Worm (Caenorhabditis elegans) whole organism, mixed stage, embryonic: ENCODE measurements around the gene F54D8.6.

Source experiments
- M03D4.4 ChIP-seq: sonication (generic microtip); optimal IDR thresholded peaks from 2 replicates; lab custom pipeline; 2017; ENCODE audit warnings: mild to moderate bottlenecking, missing genetic modification characterization, missing compliant biosample characterization
- blmp-1 ChIP-seq: fragments of 150-350 bp; optimal IDR thresholded peaks from 2 replicates; lab custom pipeline; 2014; ENCODE audit warnings: missing biosample characterization, missing genetic modification characterization
- ceh-39 ChIP-seq: fragments of 150-350 bp; optimal IDR thresholded peaks from 2 replicates; lab custom pipeline; 2014; ENCODE audit warnings: missing biosample characterization, missing genetic modification characterization
- ceh-83 ChIP-seq: fragments of 200-800 bp; sonication (Bioruptor generic); optimal IDR thresholded peaks from 2 replicates; lab custom pipeline; 2018; ENCODE audit warnings: mild to moderate bottlenecking, missing genetic modification characterization, missing compliant biosample characterization
- ces-1 ChIP-seq: fragments of 150-350 bp; optimal IDR thresholded peaks from 2 replicates; lab custom pipeline; 2014; ENCODE audit warnings: missing biosample characterization, missing genetic modification reagents, missing genetic modification characterization
- elt-1 ChIP-seq: sonication (generic microtip); optimal IDR thresholded peaks from 2 replicates; lab custom pipeline; 2017; ENCODE audit warnings: missing genetic modification characterization, mild to moderate bottlenecking, missing compliant biosample characterization, antibody characterized with exemption, moderate library complexity, borderline replicate concordance; ENCODE audit not compliant: insufficient read depth
- elt-3 ChIP-seq: fragments of 150-350 bp; optimal IDR thresholded peaks from 2 replicates; lab custom pipeline; 2014; ENCODE audit warnings: missing biosample characterization, missing genetic modification characterization
- ham-2 ChIP-seq: fragments of 200-800 bp; sonication (Bioruptor generic); optimal IDR thresholded peaks from 2 replicates; lab custom pipeline; 2018; ENCODE audit warnings: mild to moderate bottlenecking, missing genetic modification characterization, missing compliant biosample characterization
- hlh-1 ChIP-seq: fragments of 150-350 bp; optimal IDR thresholded peaks from 2 replicates; lab custom pipeline; 2014; ENCODE audit warnings: missing biosample characterization, missing genetic modification reagents, missing genetic modification characterization
- lin-13 ChIP-seq: fragments of 150-350 bp; optimal IDR thresholded peaks from 2 replicates; lab custom pipeline; 2014; ENCODE audit warnings: missing biosample characterization, missing genetic modification characterization
- lin-32 ChIP-seq: fragments of 200-800 bp; sonication (Bioruptor generic); optimal IDR thresholded peaks from 2 replicates; lab custom pipeline; 2018; ENCODE audit warnings: mild to moderate bottlenecking, missing genetic modification characterization, missing compliant biosample characterization
- lsy-2 ChIP-seq: fragments of 150-350 bp; optimal IDR thresholded peaks from 2 replicates; lab custom pipeline; 2014; ENCODE audit warnings: missing biosample characterization, missing genetic modification characterization
- mab-5 ChIP-seq: fragments of 150-350 bp; optimal IDR thresholded peaks from 2 replicates; lab custom pipeline; 2014; ENCODE audit warnings: missing biosample characterization, missing genetic modification characterization
- mep-1 ChIP-seq: fragments of 150-350 bp; optimal IDR thresholded peaks from 2 replicates; lab custom pipeline; 2017; ENCODE audit warnings: missing biosample characterization, missing genetic modification reagents, missing genetic modification characterization, inconsistent platforms
- mls-2 ChIP-seq: sonication (generic microtip); optimal IDR thresholded peaks from 2 replicates; lab custom pipeline; 2016; ENCODE audit warnings: mild to moderate bottlenecking, missing genetic modification characterization, moderate library complexity, missing compliant biosample characterization
- nhr-2 ChIP-seq: fragments of 150-350 bp; optimal IDR thresholded peaks from 2 replicates; lab custom pipeline; 2014; ENCODE audit warnings: missing biosample characterization, missing genetic modification characterization
- nhr-237 ChIP-seq: fragments of 150-350 bp; optimal IDR thresholded peaks from 2 replicates; lab custom pipeline; 2014; ENCODE audit warnings: missing biosample characterization, missing genetic modification characterization
- nhr-28 ChIP-seq: fragments of 150-350 bp; optimal IDR thresholded peaks from 2 replicates; lab custom pipeline; 2014; ENCODE audit warnings: missing biosample characterization, missing genetic modification characterization
- nhr-76 ChIP-seq: sonication (generic microtip); optimal IDR thresholded peaks from 2 replicates; lab custom pipeline; 2017; ENCODE audit warnings: missing biosample characterization, missing genetic modification characterization
- pha-4 ChIP-seq: fragments of 150-350 bp; optimal IDR thresholded peaks from 2 replicates; lab custom pipeline; 2018; ENCODE audit warnings: missing biosample characterization, missing genetic modification reagents, missing genetic modification characterization
- sem-2 ChIP-seq: fragments of 200-800 bp; sonication (Bioruptor generic); optimal IDR thresholded peaks from 2 replicates; lab custom pipeline; 2018; ENCODE audit warnings: mild to moderate bottlenecking, missing genetic modification characterization, missing compliant biosample characterization
- snpc-4 ChIP-seq: fragments of 150-350 bp; optimal IDR thresholded peaks from 2 replicates; lab custom pipeline; 2014; ENCODE audit warnings: missing biosample characterization, missing genetic modification characterization
- sptf-1 ChIP-seq: sonication (generic microtip); optimal IDR thresholded peaks from 2 replicates; lab custom pipeline; 2017; ENCODE audit warnings: mild to moderate bottlenecking, missing genetic modification characterization, moderate library complexity, missing compliant biosample characterization
- tbx-8 ChIP-seq: fragments of 200-800 bp; sonication (Bioruptor generic); optimal IDR thresholded peaks from 2 replicates; lab custom pipeline; 2018; ENCODE audit warnings: mild to moderate bottlenecking, missing genetic modification characterization, moderate library complexity, missing compliant biosample characterization
- unc-120 ChIP-seq: sonication (generic microtip); optimal IDR thresholded peaks from 2 replicates; lab custom pipeline; 2017; ENCODE audit warnings: missing genetic modification characterization, missing compliant biosample characterization; ENCODE audit not compliant: poor library complexity, severe bottlenecking
- unc-39 ChIP-seq: fragments of 150-350 bp; optimal IDR thresholded peaks from 2 replicates; lab custom pipeline; 2014; ENCODE audit warnings: missing biosample characterization, missing genetic modification characterization
- unc-62 ChIP-seq: fragments of 150-350 bp; optimal IDR thresholded peaks from 2 replicates; lab custom pipeline; 2014; ENCODE audit warnings: missing biosample characterization, missing genetic modification reagents, missing genetic modification characterization
- zip-8 ChIP-seq: fragments of 150-350 bp; optimal IDR thresholded peaks from 2 replicates; lab custom pipeline; 2014; ENCODE audit warnings: missing biosample characterization, missing genetic modification characterization
- ztf-11 ChIP-seq: fragments of 150-350 bp; optimal IDR thresholded peaks from 2 replicates; lab custom pipeline; 2014; ENCODE audit warnings: missing biosample characterization, missing genetic modification characterization

The F54D8.6 gene

ce11 chrIII:5125759-5126158, 23.0 kb downstream of the F54D8.6 start:
- TF ChIP-seq mab-5 (tag; lab: Kevin White, UChicago) (no peak), M03D4.4 (tag; lab: Kevin White, UChicago) (no peak), nhr-76 (tag; lab: Kevin White, UChicago) (no peak), lsy-2 (no peak), lin-32 (GFP tag; lab: Kevin White, UChicago) (no peak), nhr-237 (tag; lab: Kevin White, UChicago) (no peak), ces-1 (GFP tag; lab: Kevin White, UChicago) (no peak), nhr-28 (tag; lab: Kevin White, UChicago) (no peak), ztf-11 (tag; lab: Kevin White, UChicago) (no peak), mls-2 (no peak)

ce11 chrIII:5126988-5127387, 24.2 kb downstream of the F54D8.6 start:
- TF ChIP-seq nhr-2 (tag; lab: Kevin White, UChicago) (peak; percentile 79), hlh-1 (tag; lab: Kevin White, UChicago) (no peak)

ce11 chrIII:5129261-5129660, 26.5 kb downstream of the F54D8.6 start:
- TF ChIP-seq nhr-28 (tag; lab: Kevin White, UChicago), result no peak

- TF ChIP-seq hlh-1 (tag; lab: Kevin White, UChicago), result no peak
- no peak for TF ChIP-seq mls-2
Measured at ce11 chrIII:5130654-5131053, 27.9 kb downstream of the F54D8.6 start.

ce11 chrIII:5134506-5134905, 31.7 kb downstream of the F54D8.6 start:
- TF ChIP-seq nhr-2 (tag; lab: Kevin White, UChicago) (no peak), nhr-76 (tag; lab: Kevin White, UChicago) (no peak), lin-13 (tag; lab: Kevin White, UChicago) (no peak), ham-2 (GFP tag; lab: Kevin White, UChicago) (no peak), mab-5 (tag; lab: Kevin White, UChicago) (no peak), sem-2 (GFP tag; lab: Kevin White, UChicago) (no peak), mls-2 (no peak), unc-120 (no peak), hlh-1 (tag; lab: Kevin White, UChicago) (no peak), unc-39 (tag; lab: Kevin White, UChicago) (no peak), zip-8 (no peak), ztf-11 (tag; lab: Kevin White, UChicago) (no peak), mep-1 (no peak), elt-3 (tag; lab: Kevin White, UChicago) (no peak), M03D4.4 (tag; lab: Kevin White, UChicago) (no peak), ceh-39 (tag; lab: Kevin White, UChicago) (no peak), nhr-237 (tag; lab: Kevin White, UChicago) (no peak), nhr-28 (tag; lab: Kevin White, UChicago) (no peak), snpc-4 (no peak), ceh-83 (GFP tag; lab: Kevin White, UChicago) (no peak)

- TF ChIP-seq zip-8, result no peak
- peak; percentile 6 for TF ChIP-seq unc-120
- TF ChIP-seq pha-4 (tag; lab: Kevin White, UChicago), result no peak
- peak; percentile 55 for TF ChIP-seq lsy-2
Measured at ce11 chrIII:5136033-5136597, 33.3 kb downstream of the F54D8.6 start, which contains the start of gene tbx-2. Gene tbx-2, minus strand, starts transcription at chrIII:5136296.

ce11 chrIII:5137099-5137498, 34.3 kb downstream of the F54D8.6 start:
- TF ChIP-seq sptf-1 (tag; lab: Kevin White, UChicago) (no peak), tbx-8 (no peak), nhr-237 (tag; lab: Kevin White, UChicago) (no peak), ceh-83 (GFP tag; lab: Kevin White, UChicago) (no peak), lin-32 (GFP tag; lab: Kevin White, UChicago) (no peak), unc-62 (no peak), blmp-1 (tag; lab: Kevin White, UChicago) (no peak), nhr-2 (tag; lab: Kevin White, UChicago) (no peak), elt-1 (tag; lab: Kevin White, UChicago) (no peak)
